Worm (Caenorhabditis elegans) whole organism, L4 larva: ENCODE data around the gene F20B6.9.
A peak's percentile ranks its signal among the peaks of the same experiment; 100 is the strongest.

Experiments
- R02D3.7 ChIP-seq: fragments of 150-350 bp; sonication (generic microtip); optimal IDR thresholded peaks from 3 replicates; lab custom pipeline; 2014; ENCODE audit warnings: missing biosample characterization, missing genetic modification characterization
- Y75B8A.6 ChIP-seq: fragments of 200-800 bp; sonication (Bioruptor generic); IDR thresholded peaks from 2 replicates; pipeline ENCODE4 v1.3.6; 2022; ENCODE audit warnings: missing genetic modification reagents, missing genetic modification characterization, missing compliant biosample characterization
- aha-1 ChIP-seq: fragments of 150-350 bp; peaks from one replicate; lab custom pipeline; 2014; ENCODE audit warnings: missing biosample characterization, missing genetic modification characterization
- aly-2 ChIP-seq: sonication (generic microtip); optimal IDR thresholded peaks from 2 replicates; lab custom pipeline; 2018; ENCODE audit warnings: missing biosample characterization, missing genetic modification characterization
- arid-1 ChIP-seq: fragments of 200-800 bp; sonication (Bioruptor generic); conservative IDR thresholded peaks from 2 replicates; pipeline ENCODE4 v1.3.6; 2022; ENCODE audit warnings: missing genetic modification reagents, missing genetic modification characterization, missing compliant biosample characterization
- attf-4 ChIP-seq: sonication (generic microtip); optimal IDR thresholded peaks from 3 replicates; lab custom pipeline; 2017; ENCODE audit warnings: missing biosample characterization, missing genetic modification characterization
- ceh-44 ChIP-seq: fragments of 200-800 bp; sonication (Bioruptor generic); IDR thresholded peaks from 2 replicates; pipeline ENCODE4 v1.3.6; 2022; ENCODE audit warnings: missing genetic modification reagents, missing genetic modification characterization, missing compliant biosample characterization
- ceh-62 ChIP-seq: sonication (generic microtip); optimal IDR thresholded peaks from 2 replicates; lab custom pipeline; 2017; ENCODE audit warnings: missing biosample characterization, missing genetic modification characterization
- ceh-82 ChIP-seq: sonication (generic microtip); optimal IDR thresholded peaks from 2 replicates; lab custom pipeline; 2017; ENCODE audit warnings: missing biosample characterization, missing genetic modification characterization
- ces-1 ChIP-seq: fragments of 150-350 bp; sonication (generic microtip); optimal IDR thresholded peaks from 4 replicates; lab custom pipeline; 2014; ENCODE audit warnings: missing biosample characterization, missing genetic modification reagents, missing genetic modification characterization
- daf-16 ChIP-seq, 3 experiments: sonication (generic microtip); optimal IDR thresholded peaks; 2 replicates each; lab custom pipeline; 2016 to 2017; ENCODE audit warnings: missing genetic modification characterization in 3 of 3, missing genetic modification reagents in 3 of 3, mild to moderate bottlenecking in 2 of 3, missing compliant biosample characterization in 2 of 3, missing biosample characterization in 1 of 3, moderate library complexity in 1 of 3
- dmd-6 ChIP-seq: fragments of 200-800 bp; sonication (Bioruptor generic); IDR thresholded peaks from 2 replicates; pipeline ENCODE4 v1.3.6; 2022; ENCODE audit warnings: missing genetic modification reagents, missing genetic modification characterization, missing compliant biosample characterization
- dmd-8 ChIP-seq: fragments of 200-800 bp; sonication (Bioruptor generic); IDR thresholded peaks from 2 replicates; pipeline ENCODE4 v1.3.6; 2022; ENCODE audit warnings: missing genetic modification characterization, missing compliant biosample characterization
- dmd-9 ChIP-seq: fragments of 200-800 bp; sonication (Bioruptor generic); IDR thresholded peaks from 2 replicates; pipeline ENCODE4 v1.3.6; 2022; ENCODE audit warnings: missing genetic modification reagents, missing genetic modification characterization, missing compliant biosample characterization
- duxl-1 ChIP-seq: sonication (generic microtip); optimal IDR thresholded peaks from 2 replicates; lab custom pipeline; 2016; ENCODE audit warnings: mild to moderate bottlenecking, missing genetic modification characterization, moderate library complexity, missing compliant biosample characterization; ENCODE audit not compliant: poor library complexity
- dve-1 ChIP-seq: sonication (generic microtip); optimal IDR thresholded peaks from 2 replicates; lab custom pipeline; 2017; ENCODE audit warnings: antibody characterized with exemption, mild to moderate bottlenecking, missing genetic modification characterization, missing compliant biosample characterization; ENCODE audit not compliant: insufficient read depth
- egl-43 ChIP-seq: fragments of 200-800 bp; sonication (Bioruptor generic); IDR thresholded peaks from 2 replicates; pipeline ENCODE4 v1.3.6; 2022; ENCODE audit warnings: missing genetic modification reagents, missing genetic modification characterization, missing compliant biosample characterization
- fkh-10 ChIP-seq: fragments of 150-350 bp; optimal IDR thresholded peaks from 2 replicates; lab custom pipeline; 2014; ENCODE audit warnings: missing biosample characterization, missing genetic modification reagents, missing genetic modification characterization
- hlh-11 ChIP-seq: fragments of 200-800 bp; sonication (Bioruptor generic); optimal IDR thresholded peaks from 2 replicates; lab custom pipeline; 2018; ENCODE audit warnings: mild to moderate bottlenecking, missing genetic modification characterization, missing compliant biosample characterization
- hlh-30 ChIP-seq: sonication (generic microtip); optimal IDR thresholded peaks from 2 replicates; lab custom pipeline; 2017; ENCODE audit warnings: antibody characterized with exemption, mild to moderate bottlenecking, missing genetic modification characterization, missing compliant biosample characterization; ENCODE audit not compliant: insufficient read depth
- lin-38 ChIP-seq: fragments of 200-800 bp; sonication (Bioruptor generic); IDR thresholded peaks from 2 replicates; pipeline ENCODE4 v1.3.6; 2022; ENCODE audit warnings: missing genetic modification reagents, missing genetic modification characterization, missing compliant biosample characterization
- madf-9 ChIP-seq: fragments of 200-800 bp; sonication (Bioruptor generic); conservative IDR thresholded peaks from 2 replicates; pipeline ENCODE4 v1.3.6; 2022; ENCODE audit warnings: missing genetic modification reagents, missing genetic modification characterization, missing compliant biosample characterization
- mdt-29 ChIP-seq: fragments of 200-800 bp; sonication (Bioruptor generic); IDR thresholded peaks from 2 replicates; pipeline ENCODE4 v1.3.6; 2022; ENCODE audit warnings: missing genetic modification reagents, missing genetic modification characterization, missing compliant biosample characterization
- mep-1 ChIP-seq: fragments of 150-350 bp; sonication (generic microtip); optimal IDR thresholded peaks from 3 replicates; lab custom pipeline; 2014; ENCODE audit warnings: missing biosample characterization, missing genetic modification characterization
- mes-2 ChIP-seq: sonication (generic microtip); optimal IDR thresholded peaks from 2 replicates; lab custom pipeline; 2016; ENCODE audit warnings: missing genotype, mild to moderate bottlenecking, missing genetic modification characterization, missing compliant biosample characterization; ENCODE audit not compliant: poor library complexity, severe bottlenecking
- nhr-10 ChIP-seq: fragments of 150-350 bp; optimal IDR thresholded peaks from 2 replicates; lab custom pipeline; 2014; ENCODE audit warnings: missing biosample characterization, missing genetic modification characterization
- nhr-102 ChIP-seq: sonication (generic microtip); optimal IDR thresholded peaks from 2 replicates; lab custom pipeline; 2016; ENCODE audit warnings: mild to moderate bottlenecking, missing genetic modification characterization, moderate library complexity, missing compliant biosample characterization
- nhr-11 ChIP-seq: fragments of 150-350 bp; optimal IDR thresholded peaks from 2 replicates; lab custom pipeline; 2014; ENCODE audit warnings: missing biosample characterization, missing genetic modification characterization
- nhr-111 ChIP-seq: fragments of 200-800 bp; sonication (Bioruptor generic); optimal IDR thresholded peaks from 2 replicates; lab custom pipeline; 2018; ENCODE audit warnings: mild to moderate bottlenecking, missing genetic modification characterization, missing compliant biosample characterization
- nhr-25 ChIP-seq: sonication (generic microtip); optimal IDR thresholded peaks from 2 replicates; lab custom pipeline; 2017; ENCODE audit warnings: missing genetic modification characterization, mild to moderate bottlenecking, missing compliant biosample characterization, antibody characterized with exemption, moderate library complexity, borderline replicate concordance; ENCODE audit not compliant: insufficient read depth
- nhr-28 ChIP-seq: fragments of 150-350 bp; optimal IDR thresholded peaks from 2 replicates; lab custom pipeline; 2014; ENCODE audit warnings: missing biosample characterization, missing genetic modification characterization
- nhr-6 ChIP-seq: fragments of 150-350 bp; optimal IDR thresholded peaks from 2 replicates; lab custom pipeline; 2014; ENCODE audit warnings: missing biosample characterization, missing genetic modification characterization
- nhr-76 ChIP-seq: fragments of 150-350 bp; optimal IDR thresholded peaks from 2 replicates; lab custom pipeline; 2014; ENCODE audit warnings: missing biosample characterization, missing genetic modification characterization
- pha-4 ChIP-seq, 2 experiments: fragments of 150-350 bp in 1 of 2; fragments of 200-800 bp in 1 of 2; sonication (Bioruptor generic) in 1 of 2; IDR thresholded peaks in 1 of 2; optimal IDR thresholded peaks in 1 of 2; 2 replicates each; pipeline versions ENCODE4 v1.3.6 to Lab custom; 2014 to 2022; ENCODE audit warnings: missing genetic modification characterization in 2 of 2, missing genetic modification reagents in 2 of 2, missing biosample characterization in 1 of 2, missing compliant biosample characterization in 1 of 2
- php-3 ChIP-seq: fragments of 200-800 bp; sonication (Bioruptor generic); IDR thresholded peaks from 2 replicates; pipeline ENCODE4 v1.3.6; 2022; ENCODE audit warnings: missing genetic modification reagents, missing genetic modification characterization, missing compliant biosample characterization
- pqm-1 ChIP-seq: sonication (generic microtip); optimal IDR thresholded peaks from 2 replicates; lab custom pipeline; 2017; ENCODE audit warnings: missing biosample characterization, missing genetic modification characterization
- saeg-2 ChIP-seq: fragments of 200-800 bp; sonication (Bioruptor generic); IDR thresholded peaks from 2 replicates; pipeline ENCODE4 v1.3.6; 2022; ENCODE audit warnings: missing genetic modification reagents, missing genetic modification characterization, missing compliant biosample characterization
- sdz-12 ChIP-seq: fragments of 200-800 bp; sonication (Bioruptor generic); optimal IDR thresholded peaks from 2 replicates; lab custom pipeline; 2018; ENCODE audit warnings: mild to moderate bottlenecking, missing genetic modification characterization, missing compliant biosample characterization
- set-16 ChIP-seq: fragments of 200-800 bp; sonication (Bioruptor generic); IDR thresholded peaks from 2 replicates; pipeline ENCODE4 v1.3.6; 2022; ENCODE audit warnings: missing genetic modification reagents, missing genetic modification characterization, missing compliant biosample characterization
- snpc-1.2 ChIP-seq: fragments of 200-800 bp; sonication (Bioruptor generic); IDR thresholded peaks from 2 replicates; pipeline ENCODE4 v1.3.6; 2022; ENCODE audit warnings: missing genetic modification reagents, missing genetic modification characterization, missing compliant biosample characterization
- snpc-4 ChIP-seq: fragments of 150-350 bp; optimal IDR thresholded peaks from 2 replicates; lab custom pipeline; 2014; ENCODE audit warnings: missing biosample characterization, missing genetic modification characterization
- unc-130 ChIP-seq: sonication (generic microtip); optimal IDR thresholded peaks from 2 replicates; lab custom pipeline; 2016; ENCODE audit warnings: missing genetic modification reagents, missing genetic modification characterization, missing compliant biosample characterization
- unc-62 ChIP-seq, 3 experiments: fragments of 150-350 bp in 1 of 3; sonication (generic microtip); optimal IDR thresholded peaks in 2 of 3; peaks in 1 of 3; 1 replicate in 1 of 3; 2 replicates in 2 of 3; lab custom pipeline; 2014 to 2017; ENCODE audit warnings: missing biosample characterization in 3 of 3, missing genetic modification characterization in 3 of 3, missing genetic modification reagents in 3 of 3, missing genotype in 1 of 3
- zag-1 ChIP-seq: fragments of 150-350 bp; optimal IDR thresholded peaks from 2 replicates; lab custom pipeline; 2014; ENCODE audit warnings: missing biosample characterization, missing genetic modification characterization
- zfp-2 ChIP-seq: sonication (generic microtip); optimal IDR thresholded peaks from 2 replicates; lab custom pipeline; 2016; ENCODE audit warnings: mild to moderate bottlenecking, missing genetic modification characterization, missing compliant biosample characterization
- ztf-11 ChIP-seq: fragments of 150-350 bp; optimal IDR thresholded peaks from 2 replicates; lab custom pipeline; 2014; ENCODE audit warnings: missing biosample characterization, missing genetic modification characterization

Gene F20B6.9

ce11 chrX:4245124-4245523 lies 37.8 kb upstream of the F20B6.9 start (continued):
- TF ChIP-seq dmd-6 (GFP tag; lab: Robert Waterston, UW) = peak; percentile 75
- peak; percentile 43; the same call in 1 of the 2 replicates for TF ChIP-seq php-3 (GFP tag; lab: Robert Waterston, UW)
- TF ChIP-seq saeg-2 (GFP tag; lab: Robert Waterston, UW) = no peak
- TF ChIP-seq attf-4 = no peak
- no peak for TF ChIP-seq lin-38 (GFP tag; lab: Robert Waterston, UW)
- TF ChIP-seq arid-1 (GFP tag; lab: Robert Waterston, UW) = no peak
- peak; percentile 92 for TF ChIP-seq aha-1
- peak; percentile 84 for TF ChIP-seq dve-1 (tag; lab: Kevin White, UChicago)
- no peak for TF ChIP-seq sdz-12 (GFP tag; lab: Kevin White, UChicago)
- TF ChIP-seq madf-9 (GFP tag; lab: Robert Waterston, UW) = no peak
- peak in 1 of 2 experiments; percentile 3 for TF ChIP-seq daf-16 (GFP tag; optimal IDR thresholded peaks at IDR 0.05; lab: Kevin White, UChicago)
- peak; percentile 99 for TF ChIP-seq daf-16 (tag; optimal IDR thresholded peaks at IDR 0.05; lab: Kevin White, UChicago)
- TF ChIP-seq zag-1 (tag; lab: Kevin White, UChicago) = no peak
- TF ChIP-seq unc-130 (GFP tag; lab: Kevin White, UChicago) = no peak
- TF ChIP-seq nhr-102 (tag; lab: Kevin White, UChicago) = no peak
- TF ChIP-seq mdt-29 = peak; percentile 76
- no peak for TF ChIP-seq zfp-2 (tag; lab: Kevin White, UChicago)
- peak; percentile 37 for TF ChIP-seq mep-1 (tag; lab: Kevin White, UChicago)
- no peak for TF ChIP-seq mes-2 (tag; lab: Kevin White, UChicago)
- TF ChIP-seq unc-62 (GFP tag; optimal IDR thresholded peaks at IDR 0.05 in 1 of 2; lab: Kevin White, UChicago) = no peak
- no peak for TF ChIP-seq unc-62 (tag; optimal IDR thresholded peaks at IDR 0.05; lab: Kevin White, UChicago)
- TF ChIP-seq ceh-82 = no peak
- TF ChIP-seq dmd-9 (GFP tag; lab: Robert Waterston, UW) = no peak
- no peak for TF ChIP-seq nhr-76 (tag; lab: Kevin White, UChicago)
- peak; percentile 62 for TF ChIP-seq pqm-1 (tag; lab: Kevin White, UChicago)

ce11 chrX:4244489-4245123 lies 37.3 kb upstream of the F20B6.9 start:
- TF ChIP-seq ceh-62 (tag; lab: Kevin White, UChicago) (no peak), unc-62 (GFP tag; optimal IDR thresholded peaks at IDR 0.05 in 1 of 2; lab: Kevin White, UChicago) (peak in 1 of 2 experiments; percentile 78), unc-62 (tag; optimal IDR thresholded peaks at IDR 0.05; lab: Kevin White, UChicago) (no peak), nhr-111 (GFP tag; lab: Kevin White, UChicago) (no peak), nhr-28 (tag; lab: Kevin White, UChicago) (peak; percentile 71), ztf-11 (tag; lab: Kevin White, UChicago) (no peak), nhr-10 (no peak), ceh-44 (GFP tag; lab: Robert Waterston, UW) (no peak), hlh-30 (tag; lab: Kevin White, UChicago) (peak; percentile 68), nhr-6 (no peak), set-16 (no peak), dmd-8 (GFP tag; lab: Robert Waterston, UW) (no peak), dve-1 (tag; lab: Kevin White, UChicago) (peak; percentile 77), snpc-4 (tag; lab: Kevin White, UChicago) (no peak), egl-43 (GFP tag; lab: Robert Waterston, UW) (no peak), hlh-11 (peak; percentile 25), Y75B8A.6 (GFP tag; lab: Robert Waterston, UW) (no peak), ces-1 (GFP tag; lab: Kevin White, UChicago) (no peak), aly-2 (tag; lab: Kevin White, UChicago) (no peak), snpc-1.2 (GFP tag; lab: Robert Waterston, UW) (no peak), R02D3.7 (tag; lab: Kevin White, UChicago) (no peak), pha-4 (GFP tag; IDR thresholded peaks at IDR 0.05; lab: Robert Waterston, UW) (no peak), pha-4 (tag; optimal IDR thresholded peaks at IDR 0.05; lab: Kevin White, UChicago) (no peak), nhr-76 (tag; lab: Kevin White, UChicago) (no peak), mep-1 (tag; lab: Kevin White, UChicago) (peak; percentile 13), fkh-10 (GFP tag; lab: Kevin White, UChicago) (no peak), daf-16 (GFP tag; optimal IDR thresholded peaks at IDR 0.05; lab: Kevin White, UChicago) (peak in 1 of 2 experiments; percentile 85), daf-16 (tag; optimal IDR thresholded peaks at IDR 0.05; lab: Kevin White, UChicago) (peak; percentile 71), duxl-1 (tag; lab: Kevin White, UChicago) (no peak), aha-1 (no peak), dmd-6 (GFP tag; lab: Robert Waterston, UW) (peak; percentile 15; the same call in 1 of the 2 replicates), nhr-11 (tag; lab: Kevin White, UChicago) (peak; percentile 2), nhr-25 (tag; lab: Kevin White, UChicago) (no peak)
